Fruit fly (Drosophila melanogaster) whole organism, pupa: Measurements from ENCODE around the gene pns.

Experiments used
- CG10348 ChIP-seq: fragments of 200-800 bp; sonication (Bioruptor generic); IDR thresholded peaks from 2 replicates; pipeline ENCODE4 v1.3.6; 2022; ENCODE audit warnings: missing biosample characterization, missing genetic modification characterization
- CG12605 ChIP-seq: fragments of 200-800 bp; sonication (Bioruptor generic); IDR thresholded peaks from 2 replicates; pipeline ENCODE4 v1.3.6; 2022; ENCODE audit warnings: missing biosample characterization, missing genetic modification characterization
- CG13204 ChIP-seq: fragments of 200-800 bp; sonication (Bioruptor generic); optimal IDR thresholded peaks from 2 replicates; lab custom pipeline; 2018; ENCODE audit warnings: missing biosample characterization, mild to moderate bottlenecking, missing genetic modification characterization, moderate library complexity
- CG14655 ChIP-seq: fragments of 200-800 bp; sonication (Bioruptor generic); optimal IDR thresholded peaks from 3 replicates; lab custom pipeline; 2017; ENCODE audit warnings: mild to moderate bottlenecking, missing biosample characterization, missing genetic modification reagents, missing genetic modification characterization
- CG15710 ChIP-seq: fragments of 200-800 bp; sonication (Bioruptor generic); optimal IDR thresholded peaks from 2 replicates; lab custom pipeline; 2018; ENCODE audit warnings: missing biosample characterization, mild to moderate bottlenecking, missing genetic modification characterization, moderate library complexity
- CG17806 ChIP-seq: fragments of 200-800 bp; sonication (Bioruptor generic); optimal IDR thresholded peaks from 2 replicates; lab custom pipeline; 2018; ENCODE audit warnings: missing biosample characterization, mild to moderate bottlenecking, missing genetic modification characterization, moderate library complexity
- CG32121 ChIP-seq: fragments of 200-800 bp; sonication (Bioruptor generic); IDR thresholded peaks from 2 replicates; pipeline ENCODE4 v1.3.6; 2022; ENCODE audit warnings: missing biosample characterization, missing genetic modification characterization
- CG34367 ChIP-seq: fragments of 200-800 bp; sonication (Bioruptor generic); optimal IDR thresholded peaks from 2 replicates; lab custom pipeline; 2018; ENCODE audit warnings: missing biosample characterization, mild to moderate bottlenecking, missing genetic modification characterization
- CG4496 ChIP-seq: fragments of 200-800 bp; sonication (Bioruptor generic); IDR thresholded peaks from 3 replicates; pipeline ENCODE4 v1.3.6; 2022; ENCODE audit warnings: missing biosample characterization, missing genetic modification characterization
- CG8159 ChIP-seq: fragments of 200-800 bp; sonication (Bioruptor generic); optimal IDR thresholded peaks from 3 replicates; lab custom pipeline; 2018; ENCODE audit warnings: missing biosample characterization, mild to moderate bottlenecking, missing genetic modification characterization, moderate library complexity
- CG8301 ChIP-seq: fragments of 200-800 bp; sonication (Bioruptor generic); optimal IDR thresholded peaks from 2 replicates; lab custom pipeline; 2018; ENCODE audit warnings: missing biosample characterization, mild to moderate bottlenecking, missing genetic modification characterization
- CG9948 ChIP-seq: fragments of 200-800 bp; sonication (Bioruptor generic); optimal IDR thresholded peaks from 2 replicates; lab custom pipeline; 2018; ENCODE audit warnings: missing biosample characterization, mild to moderate bottlenecking, missing genetic modification characterization, moderate library complexity
- D1 ChIP-seq: fragments of 200-800 bp; sonication (Bioruptor generic); optimal IDR thresholded peaks from 2 replicates; lab custom pipeline; 2018; ENCODE audit warnings: missing biosample characterization, mild to moderate bottlenecking, missing genetic modification characterization, moderate library complexity
- EcR ChIP-seq: fragments of 200-800 bp; sonication (Bioruptor generic); optimal IDR thresholded peaks from 3 replicates; lab custom pipeline; 2019; ENCODE audit warnings: missing biosample characterization, missing genetic modification characterization, mild to moderate bottlenecking, moderate library complexity, missing genetic modification reagents
- Ets98B ChIP-seq: fragments of 200-800 bp; sonication (Bioruptor generic); IDR thresholded peaks from 2 replicates; pipeline ENCODE4 v1.3.6; 2022; ENCODE audit warnings: missing biosample characterization, missing genetic modification characterization
- Pif1A ChIP-seq: fragments of 200-800 bp; sonication (Bioruptor generic); optimal IDR thresholded peaks from 3 replicates; lab custom pipeline; 2016; ENCODE audit warnings: missing biosample characterization, missing genetic modification characterization
- Pif1B ChIP-seq: fragments of 200-800 bp; sonication (Bioruptor generic); optimal IDR thresholded peaks from 3 replicates; lab custom pipeline; 2016; ENCODE audit warnings: missing biosample characterization, missing genetic modification characterization
- Snoo ChIP-seq: fragments of 200-800 bp; sonication (Bioruptor generic); optimal IDR thresholded peaks from 3 replicates; lab custom pipeline; 2017; ENCODE audit warnings: missing biosample characterization, mild to moderate bottlenecking, missing genetic modification characterization, inconsistent platforms
- fd96Ca ChIP-seq: fragments of 200-800 bp; sonication (Bioruptor generic); IDR thresholded peaks from 3 replicates; pipeline ENCODE4 v1.3.6; 2022; ENCODE audit warnings: missing biosample characterization, missing genetic modification characterization
- gl ChIP-seq: fragments of 200-800 bp; sonication (Bioruptor generic); optimal IDR thresholded peaks from 2 replicates; lab custom pipeline; 2018; ENCODE audit warnings: missing biosample characterization, mild to moderate bottlenecking, missing genetic modification characterization
- rn ChIP-seq: fragments of 200-800 bp; sonication (Bioruptor generic); IDR thresholded peaks from 2 replicates; pipeline ENCODE4 v1.3.6; 2022; ENCODE audit warnings: missing biosample characterization, missing genetic modification characterization

Gene pns

DNA sequence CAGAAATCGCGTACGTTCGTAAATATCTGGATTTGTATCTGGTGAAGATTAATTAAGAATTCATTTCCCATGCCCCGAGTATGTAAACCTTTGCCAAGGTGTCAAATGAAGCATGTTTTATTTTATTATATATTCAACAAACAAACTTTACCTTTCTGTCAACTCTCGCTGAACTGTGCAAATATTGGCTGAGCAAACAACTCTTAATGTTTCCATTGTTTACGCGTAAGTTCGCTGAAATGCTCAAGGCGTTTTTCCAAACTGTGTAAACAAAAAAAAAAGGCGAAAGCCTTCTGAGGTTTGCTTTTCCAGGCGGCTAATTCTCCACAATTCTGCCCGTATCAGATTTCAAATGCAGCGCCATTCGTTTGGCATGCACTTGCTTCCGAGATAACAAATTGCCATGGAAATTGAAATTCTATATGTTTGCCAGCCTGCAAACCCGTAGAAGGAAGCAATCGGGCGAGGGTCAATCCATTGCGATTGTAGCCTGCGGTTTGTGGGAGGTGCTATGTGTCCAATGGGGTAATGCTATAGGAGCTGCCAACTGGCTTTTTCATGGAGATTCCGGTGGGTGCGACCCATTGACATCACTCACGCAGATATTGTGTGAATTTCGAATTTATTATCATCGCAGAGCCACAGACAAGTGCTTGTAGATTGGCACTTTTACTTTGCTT, 54.9 kb downstream of the pns start:
- peak; percentile 51 for TF ChIP-seq CG17806 (tag; lab: Kevin White, UChicago)
- TF ChIP-seq EcR (GFP tag; lab: Kevin White, UChicago), result peak; percentile 32
- TF ChIP-seq Pif1A (GFP tag; lab: Kevin White, UChicago), result peak; percentile 88
- peak; percentile 41 for TF ChIP-seq CG14655 (GFP tag; lab: Kevin White, UChicago)
- TF ChIP-seq Snoo, result peak; percentile 86
- TF ChIP-seq CG9948 (tag; lab: Kevin White, UChicago), result peak; percentile 43
- TF ChIP-seq CG32121, result peak; percentile 65; the same call in 1 of the 2 replicates
- TF ChIP-seq CG13204 (GFP tag; lab: Kevin White, UChicago), result peak; percentile 70
- TF ChIP-seq CG10348 (GFP tag; lab: Robert Waterston, UW), result no peak
- TF ChIP-seq fd96Ca (GFP tag; lab: Robert Waterston, UW), result peak; percentile 70; the same call in 2 of the 3 replicates
- peak; percentile 85 for TF ChIP-seq Pif1B (GFP tag; lab: Kevin White, UChicago)
- TF ChIP-seq gl (tag; lab: Kevin White, UChicago), result peak; percentile 89
- TF ChIP-seq CG8301 (tag; lab: Kevin White, UChicago), result peak; percentile 29
- peak; percentile 74 for TF ChIP-seq CG15710 (tag; lab: Kevin White, UChicago)
- peak; percentile 75 for TF ChIP-seq CG8159
- peak; percentile 42; the same call in 1 of the 2 replicates for TF ChIP-seq Ets98B
- no peak for TF ChIP-seq D1 (tag; lab: Kevin White, UChicago)
- TF ChIP-seq CG34367 (tag; lab: Kevin White, UChicago), result peak; percentile 74
- TF ChIP-seq rn (GFP tag; lab: Robert Waterston, UW), result no peak
- no peak for TF ChIP-seq CG12605 (GFP tag; lab: Robert Waterston, UW)
- peak; percentile 85 for TF ChIP-seq CG4496 (GFP tag; lab: Robert Waterston, UW)

dm6 chr3L:1592822-1593452, 56.0 kb downstream of the pns start:
- TF ChIP-seq Snoo (peak; percentile 23), CG14655 (GFP tag; lab: Kevin White, UChicago) (no peak), CG10348 (GFP tag; lab: Robert Waterston, UW) (no peak), EcR (GFP tag; lab: Kevin White, UChicago) (peak; percentile 97), CG15710 (tag; lab: Kevin White, UChicago) (peak; percentile 4), gl (tag; lab: Kevin White, UChicago) (peak; percentile 33), Ets98B (peak; percentile 27; the same call in 1 of the 2 replicates), CG4496 (GFP tag; lab: Robert Waterston, UW) (0 out of 3 replicates have a peak, but pooled peaks have one; percentile 38), CG34367 (tag; lab: Kevin White, UChicago) (no peak), CG17806 (tag; lab: Kevin White, UChicago) (no peak), CG13204 (GFP tag; lab: Kevin White, UChicago) (peak; percentile 52), CG32121 (no peak), rn (GFP tag; lab: Robert Waterston, UW) (no peak), CG9948 (tag; lab: Kevin White, UChicago) (no peak), D1 (tag; lab: Kevin White, UChicago) (no peak), fd96Ca (GFP tag; lab: Robert Waterston, UW) (0 out of 3 replicates have a peak, but pooled peaks have one; percentile 23), CG8301 (tag; lab: Kevin White, UChicago) (peak; percentile 47)
